Worm (Caenorhabditis elegans): Measurements from ENCODE around the gene pmp-2.

Gene pmp-2

DNA sequence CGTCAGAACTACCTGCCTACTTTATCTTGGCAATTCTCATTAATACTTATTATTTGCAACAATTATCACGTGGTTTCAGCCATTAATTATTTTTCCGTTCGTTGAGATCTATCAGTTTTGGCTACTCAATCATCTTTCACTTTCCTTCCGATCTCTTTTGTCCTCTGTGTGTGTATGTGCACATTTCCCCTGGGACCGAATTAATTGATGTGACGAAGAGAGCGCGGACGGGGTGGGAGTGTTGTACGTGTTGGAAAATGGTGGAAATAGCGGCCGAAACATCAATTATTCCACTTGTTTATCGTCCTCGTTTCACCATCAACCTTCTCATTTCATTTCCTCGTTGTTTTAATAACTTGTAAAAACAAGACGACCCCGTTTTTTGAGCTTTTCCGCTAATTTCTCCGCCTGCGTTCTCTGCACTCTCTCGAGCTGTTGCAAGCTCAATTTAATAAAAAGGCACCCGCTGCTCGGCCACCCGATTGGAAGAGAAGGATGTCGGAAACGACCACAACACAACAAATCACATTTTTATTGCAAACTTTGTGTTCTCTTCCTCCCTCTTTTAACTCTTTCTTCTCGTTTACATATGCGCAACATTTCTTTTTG, 49.2 kb downstream of the pmp-2 start:
- TF ChIP-seq lsy-2 (tag; optimal IDR thresholded peaks at IDR 0.05) (peak in 1 of 2 experiments; percentile 37), spr-3 (GFP tag; optimal IDR thresholded peaks at IDR 0.05) (no peak), nhr-25 (tag; optimal IDR thresholded peaks at IDR 0.05; ENCODE audit: borderline replicate concordance, insufficient read depth) (no peak), zip-2 (tag; optimal IDR thresholded peaks at IDR 0.05) (no peak), F26F4.8 (GFP tag; conservative IDR thresholded peaks at IDR 0.05) (no peak), F49E8.2 (tag; optimal IDR thresholded peaks at IDR 0.05; ENCODE audit: borderline replicate concordance) (no peak), mdl-1 (tag; optimal IDR thresholded peaks at IDR 0.05) (peak in 1 of 2 experiments; percentile 51), aly-2 (tag; optimal IDR thresholded peaks at IDR 0.05) (no peak), pqm-1 (tag; optimal IDR thresholded peaks at IDR 0.05) (no peak), ceh-62 (tag; optimal IDR thresholded peaks at IDR 0.05) (no peak), gei-8 (GFP tag; optimal IDR thresholded peaks at IDR 0.05) (no peak), vab-7 (GFP tag; IDR thresholded peaks at IDR 0.05) (no peak), snpc-1.2 (GFP tag; IDR thresholded peaks at IDR 0.05) (no peak), nhr-76 (tag; optimal IDR thresholded peaks at IDR 0.05) (no peak), egl-43 (GFP tag; IDR thresholded peaks at IDR 0.05) (no peak), pha-4 (GFP tag; IDR thresholded peaks at IDR 0.05) (no peak), pha-4 (tag; optimal IDR thresholded peaks at IDR 0.05) (no peak), nhr-237 (tag; optimal IDR thresholded peaks at IDR 0.05) (no peak), egl-27 (tag; optimal IDR thresholded peaks at IDR 0.05) (no peak), tag-97 (GFP tag; IDR thresholded peaks at IDR 0.05) (no peak), daf-12 (tag; optimal IDR thresholded peaks at IDR 0.05) (no peak), arid-1 (GFP tag; conservative IDR thresholded peaks at IDR 0.05) (no peak), dpl-1 (GFP tag; optimal IDR thresholded peaks at IDR 0.05) (no peak), saeg-2 (GFP tag; IDR thresholded peaks at IDR 0.05) (no peak), lin-15B (tag; optimal IDR thresholded peaks at IDR 0.05) (no peak), nhr-77 (tag; optimal IDR thresholded peaks at IDR 0.05) (no peak), nhr-48 (tag; optimal IDR thresholded peaks at IDR 0.05) (no peak), fkh-10 (GFP tag; optimal IDR thresholded peaks at IDR 0.05) (no peak), attf-4 (tag; optimal IDR thresholded peaks at IDR 0.05) (no peak), zag-1 (tag; optimal IDR thresholded peaks at IDR 0.05) (no peak), spr-1 (tag; optimal IDR thresholded peaks at IDR 0.05) (no peak), ceh-20 (GFP tag; IDR thresholded peaks at IDR 0.05) (peak; percentile 87), madf-9 (GFP tag; conservative IDR thresholded peaks at IDR 0.05) (no peak), fos-1 (tag; optimal IDR thresholded peaks at IDR 0.05) (no peak), nhr-41 (GFP tag; IDR thresholded peaks at IDR 0.05) (no peak), mep-1 (tag; optimal IDR thresholded peaks at IDR 0.05) (no peak), mes-2 (tag; optimal IDR thresholded peaks at IDR 0.05; ENCODE audit: poor library complexity, severe bottlenecking) (peak; percentile 14), set-16 (GFP tag; IDR thresholded peaks at IDR 0.05) (no peak), daf-8 (GFP tag; IDR thresholded peaks at IDR 0.05) (no peak), madf-5 (GFP tag; IDR thresholded peaks at IDR 0.05) (no peak), lin-29 (GFP tag; IDR thresholded peaks at IDR 0.05) (no peak), dve-1 (tag; optimal IDR thresholded peaks at IDR 0.05; ENCODE audit: insufficient read depth) (no peak), snpc-4 (tag; optimal IDR thresholded peaks at IDR 0.05) (no peak), ctbp-1 (GFP tag; IDR thresholded peaks at IDR 0.05) (peak; percentile 62), ama-1 (optimal IDR thresholded peaks at IDR 0.05) (no peak), nhr-102 (tag; optimal IDR thresholded peaks at IDR 0.05) (no peak), nhr-6 (tag; optimal IDR thresholded peaks at IDR 0.05) (no peak), lin-13 (GFP tag; optimal IDR thresholded peaks at IDR 0.05) (no peak), lin-38 (GFP tag; IDR thresholded peaks at IDR 0.05) (no peak), nhr-111 (GFP tag; optimal IDR thresholded peaks at IDR 0.05) (no peak), F10B5.3 (tag; optimal IDR thresholded peaks at IDR 0.05) (no peak), lin-39 (tag; optimal IDR thresholded peaks at IDR 0.05) (no peak)

Measured in whole organism, L4 larva.